Worm (Caenorhabditis elegans) whole organism, young adult: Measurements from ENCODE around the gene D2021.4.

Experiments used
- C17E4.6 ChIP-seq: fragments of 200-800 bp; sonication (Bioruptor generic); IDR thresholded peaks from 2 replicates; pipeline ENCODE4 v1.3.6; 2022; ENCODE audit warnings: missing genetic modification reagents, missing genetic modification characterization, missing compliant biosample characterization
- F23B12.7 ChIP-seq: sonication (generic microtip); optimal IDR thresholded peaks from 2 replicates; lab custom pipeline; 2017; ENCODE audit warnings: missing genetic modification characterization, mild to moderate bottlenecking, missing compliant biosample characterization, antibody characterized with exemption, moderate library complexity; ENCODE audit not compliant: insufficient read depth
- F57A8.1 ChIP-seq: fragments of 200-800 bp; sonication (Bioruptor generic); optimal IDR thresholded peaks from 2 replicates; lab custom pipeline; 2018; ENCODE audit warnings: mild to moderate bottlenecking, missing genetic modification characterization, moderate library complexity, missing compliant biosample characterization
- K11D2.4 ChIP-seq: fragments of 200-800 bp; sonication (Bioruptor generic); IDR thresholded peaks from 2 replicates; pipeline ENCODE4 v1.3.6; 2022; ENCODE audit warnings: missing genetic modification reagents, missing genetic modification characterization, missing compliant biosample characterization
- K12H6.12 ChIP-seq: fragments of 200-800 bp; sonication (Bioruptor generic); optimal IDR thresholded peaks from 2 replicates; lab custom pipeline; 2018; ENCODE audit warnings: mild to moderate bottlenecking, missing genetic modification characterization, missing compliant biosample characterization
- T07F8.4 ChIP-seq: sonication (generic microtip); optimal IDR thresholded peaks from 2 replicates; lab custom pipeline; 2016; ENCODE audit warnings: mild to moderate bottlenecking, missing genetic modification characterization, moderate library complexity, missing compliant biosample characterization
- T26A5.8 ChIP-seq: sonication (generic microtip); optimal IDR thresholded peaks from 2 replicates; lab custom pipeline; 2016; ENCODE audit warnings: missing genetic modification characterization, missing compliant biosample characterization
- Y53F4B.3 ChIP-seq: fragments of 200-800 bp; sonication (Bioruptor generic); IDR thresholded peaks from 2 replicates; pipeline ENCODE4 v1.3.6; 2022; ENCODE audit warnings: missing genetic modification reagents, missing genetic modification characterization, missing compliant biosample characterization
- Y53G8AR.9 ChIP-seq: fragments of 200-800 bp; sonication (Bioruptor generic); conservative IDR thresholded peaks from 2 replicates; pipeline ENCODE4 v1.3.6; 2022; ENCODE audit warnings: missing genetic modification reagents, missing genetic modification characterization, missing compliant biosample characterization
- ZK185.1 ChIP-seq: sonication (generic microtip); optimal IDR thresholded peaks from 2 replicates; lab custom pipeline; 2016; ENCODE audit warnings: mild to moderate bottlenecking, missing genetic modification characterization, missing compliant biosample characterization; ENCODE audit not compliant: poor library complexity, severe bottlenecking
- akir-1 ChIP-seq: fragments of 200-800 bp; sonication (Bioruptor generic); optimal IDR thresholded peaks from 2 replicates; lab custom pipeline; 2018; ENCODE audit warnings: mild to moderate bottlenecking, missing genetic modification characterization, moderate library complexity, missing compliant biosample characterization
- aptf-2 ChIP-seq: fragments of 200-800 bp; sonication (Bioruptor generic); conservative IDR thresholded peaks from 2 replicates; pipeline ENCODE4 v1.3.6; 2022; ENCODE audit warnings: missing genetic modification reagents, missing genetic modification characterization, missing compliant biosample characterization
- aptf-3 ChIP-seq: fragments of 200-800 bp; sonication (Bioruptor generic); IDR thresholded peaks from 2 replicates; pipeline ENCODE4 v1.3.6; 2022; ENCODE audit warnings: missing genetic modification characterization, missing compliant biosample characterization
- attf-3 ChIP-seq: fragments of 200-800 bp; sonication (Bioruptor generic); conservative IDR thresholded peaks from 2 replicates; pipeline ENCODE4 v1.3.6; 2022; ENCODE audit warnings: missing genetic modification reagents, missing genetic modification characterization, missing compliant biosample characterization
- cebp-2 ChIP-seq: fragments of 200-800 bp; sonication (Bioruptor generic); IDR thresholded peaks from 2 replicates; pipeline ENCODE4 v1.3.6; 2022; ENCODE audit warnings: missing genetic modification characterization, missing compliant biosample characterization
- ceh-40 ChIP-seq: fragments of 200-800 bp; sonication (Bioruptor generic); IDR thresholded peaks from 2 replicates; pipeline ENCODE4 v1.3.6; 2022; ENCODE audit warnings: missing genetic modification characterization, missing compliant biosample characterization
- die-1 ChIP-seq: sonication (generic microtip); optimal IDR thresholded peaks from 2 replicates; lab custom pipeline; 2016; ENCODE audit warnings: missing genotype, mild to moderate bottlenecking, missing genetic modification characterization, missing compliant biosample characterization
- efl-1 ChIP-seq: fragments of 150-350 bp; optimal IDR thresholded peaks from 2 replicates; lab custom pipeline; 2014; ENCODE audit warnings: missing biosample characterization, missing genetic modification reagents, missing genetic modification characterization
- egrh-3 ChIP-seq: fragments of 200-800 bp; sonication (Bioruptor generic); IDR thresholded peaks from 2 replicates; pipeline ENCODE4 v1.3.6; 2022; ENCODE audit warnings: missing genetic modification reagents, missing genetic modification characterization, missing compliant biosample characterization
- gei-17 ChIP-seq: fragments of 200-800 bp; sonication (Bioruptor generic); optimal IDR thresholded peaks from 2 replicates; lab custom pipeline; 2018; ENCODE audit warnings: mild to moderate bottlenecking, missing genetic modification characterization, missing compliant biosample characterization
- hlh-12 ChIP-seq: sonication (generic microtip); optimal IDR thresholded peaks from 2 replicates; lab custom pipeline; 2016; ENCODE audit warnings: missing genetic modification characterization, missing compliant biosample characterization
- lin-40 ChIP-seq: sonication (generic microtip); optimal IDR thresholded peaks from 2 replicates; lab custom pipeline; 2016; ENCODE audit warnings: missing genetic modification characterization, mild to moderate bottlenecking, missing compliant biosample characterization, missing genotype, missing genetic modification reagents
- lin-54 ChIP-seq: fragments of 200-800 bp; sonication (Bioruptor generic); optimal IDR thresholded peaks from 2 replicates; lab custom pipeline; 2018; ENCODE audit warnings: mild to moderate bottlenecking, missing genetic modification characterization, missing compliant biosample characterization
- lsl-1 ChIP-seq: fragments of 200-800 bp; sonication (Bioruptor generic); optimal IDR thresholded peaks from 2 replicates; lab custom pipeline; 2018; ENCODE audit warnings: mild to moderate bottlenecking, missing genetic modification characterization, moderate library complexity, missing compliant biosample characterization
- lsy-27 ChIP-seq: sonication (generic microtip); optimal IDR thresholded peaks from 2 replicates; lab custom pipeline; 2017; ENCODE audit warnings: missing genetic modification characterization, mild to moderate bottlenecking, missing compliant biosample characterization, antibody characterized with exemption, missing genotype, borderline replicate concordance; ENCODE audit not compliant: insufficient read depth
- madf-8 ChIP-seq: fragments of 200-800 bp; sonication (Bioruptor generic); conservative IDR thresholded peaks from 2 replicates; pipeline ENCODE4 v1.3.6; 2022; ENCODE audit warnings: missing genetic modification reagents, missing genetic modification characterization, missing compliant biosample characterization
- nfya-1 ChIP-seq: sonication (generic microtip); optimal IDR thresholded peaks from 2 replicates; lab custom pipeline; 2017; ENCODE audit warnings: antibody characterized with exemption, missing compliant biosample characterization, missing genetic modification characterization, borderline replicate concordance; ENCODE audit not compliant: insufficient read depth
- rcor-1 ChIP-seq: fragments of 200-800 bp; sonication (Bioruptor generic); IDR thresholded peaks from 2 replicates; pipeline ENCODE4 v1.3.6; 2022; ENCODE audit warnings: missing genetic modification reagents, missing genetic modification characterization, missing compliant biosample characterization
- rec-8 ChIP-seq, 2 experiments: sonication (generic microtip); optimal IDR thresholded peaks; 2 replicates each; lab custom pipeline; 2016; ENCODE audit warnings: mild to moderate bottlenecking in 2 of 2, missing genetic modification characterization in 2 of 2, missing genetic modification reagents in 2 of 2, missing genotype in 2 of 2, missing biosample characterization in 1 of 2, missing compliant biosample characterization in 1 of 2, moderate library complexity in 1 of 2
- sdz-38 ChIP-seq: sonication (generic microtip); optimal IDR thresholded peaks from 2 replicates; lab custom pipeline; 2016; ENCODE audit warnings: missing genotype, missing genetic modification characterization, missing compliant biosample characterization
- snpc-1.1 ChIP-seq: sonication (generic microtip); optimal IDR thresholded peaks from 2 replicates; lab custom pipeline; 2017; ENCODE audit warnings: missing genetic modification characterization, mild to moderate bottlenecking, missing compliant biosample characterization, antibody characterized with exemption, moderate library complexity, missing genotype, missing genetic modification reagents; ENCODE audit not compliant: insufficient read depth
- snpc-3.4 ChIP-seq: sonication (generic microtip); optimal IDR thresholded peaks from 2 replicates; lab custom pipeline; 2017; ENCODE audit warnings: missing genetic modification characterization, mild to moderate bottlenecking, missing compliant biosample characterization, antibody characterized with exemption, moderate library complexity, missing genotype, missing genetic modification reagents
- snpc-4 ChIP-seq, 5 experiments: fragments of 150-350 bp in 1 of 5; sonication (generic microtip) in 4 of 5; optimal IDR thresholded peaks; 2 replicates each; lab custom pipeline; 2014 to 2018; ENCODE audit warnings: missing genetic modification characterization in 5 of 5, missing biosample characterization in 3 of 5, antibody characterized with exemption in 2 of 5, mild to moderate bottlenecking in 2 of 5, missing compliant biosample characterization in 2 of 5, missing genotype in 2 of 5, moderate library complexity in 2 of 5, missing genetic modification reagents in 1 of 5
- somi-1 ChIP-seq: fragments of 200-800 bp; sonication (Bioruptor generic); optimal IDR thresholded peaks from 2 replicates; lab custom pipeline; 2018; ENCODE audit warnings: mild to moderate bottlenecking, missing genetic modification characterization, missing compliant biosample characterization
- sptf-2 ChIP-seq: fragments of 200-800 bp; sonication (Bioruptor generic); optimal IDR thresholded peaks from 2 replicates; lab custom pipeline; 2018; ENCODE audit warnings: mild to moderate bottlenecking, missing genetic modification characterization, missing compliant biosample characterization
- tbp1 ChIP-seq: fragments of 200-800 bp; sonication (Bioruptor generic); optimal IDR thresholded peaks from 2 replicates; lab custom pipeline; 2018; ENCODE audit warnings: mild to moderate bottlenecking, missing genetic modification characterization, missing compliant biosample characterization
- tbx-9 ChIP-seq: sonication (generic microtip); optimal IDR thresholded peaks from 2 replicates; lab custom pipeline; 2016; ENCODE audit warnings: borderline replicate concordance, missing genetic modification characterization, inconsistent platforms, missing compliant biosample characterization
- unc-130 ChIP-seq: sonication (generic microtip); optimal IDR thresholded peaks from 2 replicates; lab custom pipeline; 2016; ENCODE audit warnings: missing genetic modification reagents, missing genetic modification characterization, missing compliant biosample characterization
- ztf-22 ChIP-seq: fragments of 200-800 bp; sonication (Bioruptor generic); optimal IDR thresholded peaks from 2 replicates; lab custom pipeline; 2018; ENCODE audit warnings: mild to moderate bottlenecking, missing genetic modification characterization, moderate library complexity, missing compliant biosample characterization
- ztf-26 ChIP-seq: sonication (generic microtip); optimal IDR thresholded peaks from 2 replicates; lab custom pipeline; 2017; ENCODE audit warnings: missing genetic modification characterization, missing compliant biosample characterization

D2021.4 gene

ce11 chrX:8585837-8586236 is 37.0 kb upstream of the D2021.4 start, which contains the start of gene F18E9.3:
F18E9.3 (plus strand) TSS chrX:8586147.
- TF ChIP-seq T26A5.8: no peak
- no peak for TF ChIP-seq madf-8 (GFP tag; lab: Robert Waterston, UW)
- TF ChIP-seq tbx-9 (tag; lab: Kevin White, UChicago): no peak
- no peak for TF ChIP-seq aptf-3 (GFP tag; lab: Robert Waterston, UW)
- TF ChIP-seq cebp-2 (GFP tag; lab: Robert Waterston, UW): no peak
- TF ChIP-seq somi-1 (GFP tag; lab: Kevin White, UChicago): no peak
- TF ChIP-seq ztf-22 (GFP tag; lab: Kevin White, UChicago): no peak
- no peak for TF ChIP-seq snpc-1.1 (tag; lab: Kevin White, UChicago)
- TF ChIP-seq tbp1 (GFP tag; lab: Kevin White, UChicago): no peak
- no peak for TF ChIP-seq snpc-4 (GFP tag; optimal IDR thresholded peaks at IDR 0.05; lab: Kevin White, UChicago)
- TF ChIP-seq snpc-4 (tag; optimal IDR thresholded peaks at IDR 0.05; lab: Kevin White, UChicago): no peak
- no peak for TF ChIP-seq lin-54 (GFP tag; lab: Kevin White, UChicago)
- no peak for TF ChIP-seq T07F8.4

ce11 chrX:8584825-8585384 is 36.0 kb upstream of the D2021.4 start:
- TF ChIP-seq cebp-2 (GFP tag; lab: Robert Waterston, UW): no peak
- no peak for TF ChIP-seq ZK185.1 (tag; lab: Kevin White, UChicago)
- no peak for TF ChIP-seq somi-1 (GFP tag; lab: Kevin White, UChicago)
- TF ChIP-seq aptf-2: no peak
- TF ChIP-seq K11D2.4: no peak
- TF ChIP-seq Y53F4B.3: no peak
- no peak for TF ChIP-seq sdz-38 (tag; lab: Kevin White, UChicago)
- no peak for TF ChIP-seq akir-1 (GFP tag; lab: Kevin White, UChicago)
- no peak for TF ChIP-seq hlh-12 (tag; lab: Kevin White, UChicago)
- TF ChIP-seq lin-40 (tag; lab: Kevin White, UChicago): no peak
- no peak for TF ChIP-seq attf-3 (GFP tag; lab: Robert Waterston, UW)
- TF ChIP-seq C17E4.6: no peak
- TF ChIP-seq sptf-2 (GFP tag; lab: Kevin White, UChicago): no peak
- no peak for TF ChIP-seq snpc-3.4
- no peak for TF ChIP-seq gei-17
- TF ChIP-seq ceh-40: no peak
- TF ChIP-seq egrh-3: no peak
- no peak for TF ChIP-seq lsy-27 (tag; lab: Kevin White, UChicago)

ce11 chrX:8582767-8583360 is 34.0 kb upstream of the D2021.4 start:
- no peak for TF ChIP-seq gei-17
- TF ChIP-seq hlh-12 (tag; lab: Kevin White, UChicago): no peak
- TF ChIP-seq F23B12.7 (tag; lab: Kevin White, UChicago): no peak
- TF ChIP-seq K11D2.4: no peak
- no peak for TF ChIP-seq nfya-1 (tag; lab: Kevin White, UChicago)
- TF ChIP-seq rcor-1 (GFP tag; lab: Robert Waterston, UW): no peak
- TF ChIP-seq F57A8.1 (GFP tag; lab: Kevin White, UChicago): no peak
- TF ChIP-seq die-1 (tag; lab: Kevin White, UChicago): no peak
- TF ChIP-seq efl-1 (GFP tag; lab: Kevin White, UChicago): no peak
- no peak for TF ChIP-seq lsl-1
- no peak for TF ChIP-seq ztf-22 (GFP tag; lab: Kevin White, UChicago)
- TF ChIP-seq Y53G8AR.9 (GFP tag; lab: Robert Waterston, UW): no peak
- no peak for TF ChIP-seq T07F8.4
- no peak for TF ChIP-seq K12H6.12 (tag; lab: Kevin White, UChicago)
- TF ChIP-seq cebp-2 (GFP tag; lab: Robert Waterston, UW): no peak
- no peak for TF ChIP-seq unc-130 (GFP tag; lab: Kevin White, UChicago)
- TF ChIP-seq rec-8 (tag; optimal IDR thresholded peaks at IDR 0.05; lab: Kevin White, UChicago): no peak
- TF ChIP-seq ztf-26 (tag; lab: Kevin White, UChicago): no peak
